Fruit fly (Drosophila melanogaster) Kc167 (cell line): ENCODE measurements around the gene CG6168.

Experiments used
- Myc ChIP-seq: fragments of >200 bp; optimal IDR thresholded peaks from 2 replicates; lab custom pipeline; 2017; ENCODE audit warnings: missing external identifiers
- insv ChIP-seq: fragments of >200 bp; optimal IDR thresholded peaks from 3 replicates; lab custom pipeline; 2018; ENCODE audit warnings: missing external identifiers

DNA sequence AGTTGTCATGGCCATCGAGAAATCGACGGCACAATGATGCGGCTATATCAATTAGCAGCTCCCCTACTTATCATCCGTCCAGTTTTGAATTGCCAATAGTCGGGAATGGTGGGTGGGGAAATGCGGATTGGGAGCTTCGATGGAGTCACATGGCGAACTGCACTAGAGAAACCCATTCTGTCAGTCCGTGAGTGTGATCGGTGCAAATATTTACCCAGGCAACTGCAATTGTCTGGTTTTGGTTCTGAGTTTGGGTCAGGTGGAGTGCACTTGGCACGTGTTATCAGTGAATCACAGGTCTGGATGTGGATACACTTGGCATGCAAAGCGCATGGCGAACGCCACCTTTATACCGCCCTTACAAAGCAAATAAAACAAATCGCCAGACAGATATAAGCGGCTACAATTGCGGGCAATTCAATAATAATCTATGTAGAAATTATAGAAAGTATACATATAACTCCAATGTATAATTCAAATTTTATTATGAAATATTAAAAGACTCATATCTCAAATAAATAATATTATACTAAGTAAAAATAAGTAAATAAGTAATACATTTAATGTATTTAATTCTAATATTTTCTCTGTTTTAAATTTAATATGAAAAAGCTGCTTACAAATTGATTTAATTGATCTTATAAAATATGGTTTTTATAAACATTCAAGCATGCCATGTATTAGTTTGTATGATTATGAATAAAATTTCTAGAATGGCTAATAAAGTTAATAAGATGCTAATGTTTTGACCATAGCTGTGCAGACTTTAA is 49.1 kb downstream of the CG6168 start:
- TF ChIP-seq insv (lab: Kevin White, UChicago) (no peak), Myc (lab: Kevin White, UChicago) (no peak)
